Fruit fly (Drosophila melanogaster): Measurements from ENCODE around the gene lgs.

dm6 chr4:486435-486834, 42.7 kb upstream of the lgs start:
- TF ChIP-seq h (optimal IDR thresholded peaks at IDR 0.05), result no peak
- no peak for TF ChIP-seq psq (optimal IDR thresholded peaks at IDR 0.05)
- TF ChIP-seq ttk (optimal IDR thresholded peaks at IDR 0.05), result no peak
- TF ChIP-seq Myc (optimal IDR thresholded peaks at IDR 0.05), result no peak

Data from Kc167 (cell line).